Fruit fly (Drosophila melanogaster): ENCODE results near the gene Ibf2.

DNA sequence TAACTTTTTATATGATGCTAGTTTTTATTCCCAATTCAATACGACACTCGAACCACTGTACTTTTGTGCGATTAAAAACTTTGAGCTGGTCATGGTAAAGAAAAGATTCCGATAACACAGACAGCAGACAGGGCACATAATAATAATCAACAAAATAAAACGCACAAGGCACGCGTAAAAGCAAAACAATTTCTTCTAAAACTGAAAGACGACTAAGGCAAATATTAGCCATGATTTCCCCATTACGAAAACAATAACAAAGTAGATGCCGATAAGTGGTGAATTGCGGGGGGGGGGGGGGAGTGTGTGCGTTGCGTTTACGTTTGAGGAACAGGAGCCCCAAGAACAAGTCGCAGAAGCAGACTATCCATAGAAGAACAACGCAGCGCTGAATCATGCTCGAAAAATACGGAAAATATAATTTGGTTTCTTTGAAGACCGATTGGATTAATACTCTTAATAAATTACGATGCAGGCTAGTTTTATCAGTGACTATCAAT lies 23.5 kb downstream of the Ibf2 start:
- TF ChIP-seq br (optimal IDR thresholded peaks at IDR 0.05) (no peak), Hmx (GFP tag; optimal IDR thresholded peaks at IDR 0.05) (no peak), CG11456 (GFP tag; IDR thresholded peaks at IDR 0.05) (no peak), MESR4 (GFP tag; optimal IDR thresholded peaks at IDR 0.05) (no peak), trh (GFP tag; optimal IDR thresholded peaks at IDR 0.05) (no peak), insv (GFP tag; optimal IDR thresholded peaks at IDR 0.05) (no peak), nau (GFP tag; optimal IDR thresholded peaks at IDR 0.05) (no peak), CG2129 (GFP tag; IDR thresholded peaks at IDR 0.05; ENCODE audit: partially characterized antibody) (no peak), wek (GFP tag; optimal IDR thresholded peaks at IDR 0.05) (no peak), fd96Cb (tag; optimal IDR thresholded peaks at IDR 0.05) (no peak), Hr3 (GFP tag; optimal IDR thresholded peaks at IDR 0.05) (no peak), CrebB (tag; optimal IDR thresholded peaks at IDR 0.05) (no peak)

Measured in whole organism, embryonic.